Worm (Caenorhabditis elegans): ENCODE measurements around the gene srh-115.

- no peak for TF ChIP-seq ama-1 (optimal IDR thresholded peaks at IDR 0.05)
- TF ChIP-seq pqm-1 (tag; optimal IDR thresholded peaks at IDR 0.05) = no peak
- TF ChIP-seq pag-3 (tag; optimal IDR thresholded peaks at IDR 0.05; ENCODE audit: borderline replicate concordance) = no peak
- TF ChIP-seq pha-4 (tag; optimal IDR thresholded peaks at IDR 0.05) = no peak
- TF ChIP-seq ceh-45 (GFP tag; IDR thresholded peaks at IDR 0.05) = no peak
- no peak for TF ChIP-seq hlh-8 (tag; optimal IDR thresholded peaks at IDR 0.05)
- no peak for TF ChIP-seq ceh-31 (tag; optimal IDR thresholded peaks at IDR 0.05)
- no peak for TF ChIP-seq fkh-10 (GFP tag; optimal IDR thresholded peaks at IDR 0.05)
- TF ChIP-seq pha-2 (tag; optimal IDR thresholded peaks at IDR 0.05) = no peak
- no peak for TF ChIP-seq nfya-1 (tag; optimal IDR thresholded peaks at IDR 0.05)
- no peak for TF ChIP-seq tbx-2 (tag; optimal IDR thresholded peaks at IDR 0.05)
- TF ChIP-seq ceh-30 (tag; optimal IDR thresholded peaks at IDR 0.05) = no peak
- no peak for TF ChIP-seq nhr-232 (tag; optimal IDR thresholded peaks at IDR 0.05)
Measured at ce11 chrV:17296443-17296842, 40.9 kb downstream of the srh-115 start.

All from whole organism, late embryonic.